Worm (Caenorhabditis elegans): ENCODE measurements around the gene fbxb-118.
"Not testable (repeated sequence)": the region's sequence is repeated elsewhere in the genome, so short reads cannot be mapped to it uniquely, and the experiment has no call there.

The fbxb-118 gene

ce11 chrII:4047839-4048440 is 16.0 kb downstream of the fbxb-118 start (continued):
- TF ChIP-seq snpc-4 (GFP tag; optimal IDR thresholded peaks at IDR 0.05) = not testable (repeated sequence)
- TF ChIP-seq snpc-4 (tag; optimal IDR thresholded peaks at IDR 0.05) (peak in 2 of 4 experiments; percentile 22 to 45), madf-6 (GFP tag; IDR thresholded peaks at IDR 0.05) (peak; percentile 98), C06A6.2 (GFP tag; conservative IDR thresholded peaks at IDR 0.05) (peak; percentile 97), athp-1 (tag; optimal IDR thresholded peaks at IDR 0.05) (peak; percentile 35), ceh-40 (GFP tag; IDR thresholded peaks at IDR 0.05) (peak; percentile 76; the same call in 1 of the 2 replicates), bed-1 (GFP tag; IDR thresholded peaks at IDR 0.05) (peak; percentile 96), Y79H2A.3 (GFP tag; conservative IDR thresholded peaks at IDR 0.05) (peak; percentile 87; the same call in 1 of the 2 replicates), nhr-80 (tag; optimal IDR thresholded peaks at IDR 0.05) (peak; percentile 38), lin-54 (GFP tag; optimal IDR thresholded peaks at IDR 0.05) (peak; percentile 78), nfya-2 (GFP tag; IDR thresholded peaks at IDR 0.05) (peak; percentile 95), ztf-25 (GFP tag; IDR thresholded peaks at IDR 0.05) (peak; percentile 94), F37B4.10 (GFP tag; IDR thresholded peaks at IDR 0.05) (peak; percentile 98), rcor-1 (GFP tag; IDR thresholded peaks at IDR 0.05) (peak; percentile 99), somi-1 (GFP tag; optimal IDR thresholded peaks at IDR 0.05) (peak; percentile 50), xnd-1 (tag; optimal IDR thresholded peaks at IDR 0.05) (peak; percentile 71), sea-2 (GFP tag; IDR thresholded peaks at IDR 0.05) (peak; percentile 93), lsl-1 (GFP tag; optimal IDR thresholded peaks at IDR 0.05) (peak; percentile 69), Y53F4B.3 (GFP tag; IDR thresholded peaks at IDR 0.05) (peak; percentile 73), ceh-58 (GFP tag; IDR thresholded peaks at IDR 0.05) (0 out of 2 replicates have a peak, but pooled peaks have one; percentile 82), cebp-2 (GFP tag; IDR thresholded peaks at IDR 0.05) (peak; percentile 96), Y95B8A.8 (GFP tag; IDR thresholded peaks at IDR 0.05) (peak; percentile 96), Y53G8AR.9 (GFP tag; conservative IDR thresholded peaks at IDR 0.05) (peak; percentile 100), nfyb-1 (GFP tag; IDR thresholded peaks at IDR 0.05) (peak; percentile 99), egrh-3 (GFP tag; IDR thresholded peaks at IDR 0.05) (peak; percentile 78), madf-8 (GFP tag; conservative IDR thresholded peaks at IDR 0.05) (peak; percentile 96), ceh-91 (GFP tag; IDR thresholded peaks at IDR 0.05) (peak; percentile 97), F39B2.1 (GFP tag; IDR thresholded peaks at IDR 0.05) (peak; percentile 87), bed-2 (GFP tag; IDR thresholded peaks at IDR 0.05) (peak; percentile 98), repo-1 (tag; optimal IDR thresholded peaks at IDR 0.05) (peak; percentile 37), C17E4.6 (GFP tag; IDR thresholded peaks at IDR 0.05) (peak; percentile 97), pbrm-1 (GFP tag; IDR thresholded peaks at IDR 0.05) (peak; percentile 99), B0336.3 (GFP tag; IDR thresholded peaks at IDR 0.05) (peak; percentile 36; the same call in 1 of the 2 replicates), let-526 (GFP tag; IDR thresholded peaks at IDR 0.05) (peak; percentile 99), lag-1 (GFP tag; IDR thresholded peaks at IDR 0.05) (peak; percentile 98), D2030.7 (GFP tag; IDR thresholded peaks at IDR 0.05) (peak; percentile 92), aptf-3 (GFP tag; IDR thresholded peaks at IDR 0.05) (0 out of 2 replicates have a peak, but pooled peaks have one; percentile 59), ztf-28 (GFP tag; IDR thresholded peaks at IDR 0.05) (peak; percentile 97), attf-6 (GFP tag; IDR thresholded peaks at IDR 0.05) (peak; percentile 87), ztf-26 (tag; optimal IDR thresholded peaks at IDR 0.05) (peak; percentile 55), him-1 (tag; optimal IDR thresholded peaks at IDR 0.05) (peak; percentile 52), lir-1 (GFP tag; conservative IDR thresholded peaks at IDR 0.05) (peak; percentile 98), K12H6.12 (tag; optimal IDR thresholded peaks at IDR 0.05) (peak; percentile 26), tlf-1 (GFP tag; optimal IDR thresholded peaks at IDR 0.05) (peak; percentile 82), lin-40 (tag; optimal IDR thresholded peaks at IDR 0.05) (peak; percentile 77), tbp1 (GFP tag; optimal IDR thresholded peaks at IDR 0.05) (peak; percentile 51), unc-130 (GFP tag; optimal IDR thresholded peaks at IDR 0.05) (peak; percentile 41), aptf-2 (GFP tag; conservative IDR thresholded peaks at IDR 0.05) (peak; percentile 94), F22D6.2 (tag; optimal IDR thresholded peaks at IDR 0.05) (peak; percentile 46)

Measured in whole organism, young adult.